Fruit fly (Drosophila melanogaster): ENCODE measurements around the gene CG5180.

DNA sequence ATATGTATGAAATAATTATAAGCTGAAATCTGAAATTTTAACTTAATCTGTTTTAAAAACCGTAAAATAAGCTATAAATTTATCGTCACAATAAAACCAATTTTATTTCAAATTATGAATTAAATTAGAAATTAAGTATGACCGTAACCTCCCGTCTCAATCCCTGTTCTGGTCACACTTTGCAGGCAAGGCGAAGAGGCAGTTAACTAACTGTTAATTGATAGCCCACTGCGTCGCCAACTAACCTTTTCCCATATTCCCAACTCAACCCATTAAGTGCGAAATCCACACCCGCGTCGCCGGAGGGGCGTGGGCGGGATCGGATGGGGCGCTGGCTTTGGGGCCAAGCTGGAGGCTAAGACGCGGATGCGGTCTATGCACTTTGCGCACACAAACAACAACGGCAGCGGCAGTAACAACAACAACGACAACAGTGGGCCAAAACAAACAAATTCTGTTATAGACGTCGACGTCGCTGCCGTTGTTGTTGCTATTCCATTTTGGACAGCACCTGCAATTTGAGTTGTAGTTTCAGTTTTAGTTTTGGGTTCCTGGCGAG, 3.0 kb downstream of the CG5180 start, which contains the start of gene CG5191:
- TF ChIP-seq CG8478 (optimal IDR thresholded peaks at IDR 0.05), result no peak
- TF ChIP-seq EcR (GFP tag; optimal IDR thresholded peaks at IDR 0.05), result no peak
- TF ChIP-seq usp (GFP tag; optimal IDR thresholded peaks at IDR 0.05), result no peak
- no peak for TF ChIP-seq psq (optimal IDR thresholded peaks at IDR 0.05)
- TF ChIP-seq pan (optimal IDR thresholded peaks at IDR 0.05), result no peak
- TF ChIP-seq Dll (optimal IDR thresholded peaks at IDR 0.05), result no peak

All from whole organism.